Worm (Caenorhabditis elegans) whole organism, L3 larva: ENCODE measurements around the gene Y43F8B.7.

Source experiments
- R02D3.7 ChIP-seq: fragments of 150-350 bp; optimal IDR thresholded peaks from 2 replicates; lab custom pipeline; 2014; ENCODE audit warnings: missing biosample characterization, missing genetic modification characterization
- ZK546.5 ChIP-seq: sonication (generic microtip); optimal IDR thresholded peaks from 2 replicates; lab custom pipeline; 2017; ENCODE audit warnings: missing biosample characterization, missing genetic modification characterization
- aly-2 ChIP-seq: fragments of 150-350 bp; optimal IDR thresholded peaks from 2 replicates; lab custom pipeline; 2014; ENCODE audit warnings: missing biosample characterization, missing genetic modification characterization
- ceh-16 ChIP-seq: sonication (generic microtip); optimal IDR thresholded peaks from 2 replicates; lab custom pipeline; 2017; ENCODE audit warnings: missing biosample characterization, missing genetic modification characterization
- ceh-28 ChIP-seq: fragments of 150-350 bp; optimal IDR thresholded peaks from 2 replicates; lab custom pipeline; 2014; ENCODE audit warnings: missing biosample characterization, missing genetic modification reagents, missing genetic modification characterization
- ceh-82 ChIP-seq: fragments of 150-350 bp; optimal IDR thresholded peaks from 2 replicates; lab custom pipeline; 2014; ENCODE audit warnings: missing biosample characterization, missing genetic modification characterization
- daf-12 ChIP-seq: fragments of 150-350 bp; optimal IDR thresholded peaks from 2 replicates; lab custom pipeline; 2014; ENCODE audit warnings: missing biosample characterization, missing genetic modification reagents, missing genetic modification characterization
- egl-27 ChIP-seq: sonication (generic microtip); optimal IDR thresholded peaks from 4 replicates; lab custom pipeline; 2017; ENCODE audit warnings: missing biosample characterization, missing genetic modification reagents, missing genetic modification characterization
- elt-1 ChIP-seq: fragments of 150-350 bp; optimal IDR thresholded peaks from 2 replicates; lab custom pipeline; 2014; ENCODE audit warnings: missing biosample characterization, missing genetic modification characterization
- elt-2 ChIP-seq: sonication (generic microtip); optimal IDR thresholded peaks from 2 replicates; lab custom pipeline; 2016; ENCODE audit warnings: missing genetic modification reagents, mild to moderate bottlenecking, missing genetic modification characterization, missing compliant biosample characterization
- elt-3 ChIP-seq, 3 experiments: fragments of 150-350 bp in 1 of 3; sonication (generic microtip) in 2 of 3; optimal IDR thresholded peaks; 2 replicates in 2 of 3; 4 replicates in 1 of 3; lab custom pipeline; 2014 to 2017; ENCODE audit warnings: missing biosample characterization in 3 of 3, missing genetic modification characterization in 3 of 3
- eor-1 ChIP-seq, 2 experiments: fragments of 150-350 bp; optimal IDR thresholded peaks; 2 replicates each; lab custom pipeline; 2014 to 2018; ENCODE audit warnings: missing biosample characterization in 2 of 2, missing genetic modification characterization in 2 of 2
- fkh-10 ChIP-seq: sonication (generic microtip); optimal IDR thresholded peaks from 2 replicates; lab custom pipeline; 2017; ENCODE audit warnings: missing biosample characterization, missing genetic modification reagents, missing genetic modification characterization
- fkh-2 ChIP-seq: fragments of 150-350 bp; optimal IDR thresholded peaks from 2 replicates; lab custom pipeline; 2014; ENCODE audit warnings: missing biosample characterization, missing genetic modification reagents, missing genetic modification characterization
- fos-1 ChIP-seq: fragments of 150-350 bp; optimal IDR thresholded peaks from 2 replicates; lab custom pipeline; 2014; ENCODE audit warnings: missing biosample characterization, missing genetic modification characterization
- hmg-11 ChIP-seq: sonication (generic microtip); optimal IDR thresholded peaks from 2 replicates; lab custom pipeline; 2016; ENCODE audit warnings: missing genetic modification characterization, missing compliant biosample characterization
- jun-1 ChIP-seq: fragments of 150-350 bp; optimal IDR thresholded peaks from 2 replicates; lab custom pipeline; 2014; ENCODE audit warnings: missing biosample characterization, missing genetic modification reagents, missing genetic modification characterization
- lin-39 ChIP-seq: fragments of 150-350 bp; optimal IDR thresholded peaks from 2 replicates; lab custom pipeline; 2018; ENCODE audit warnings: missing biosample characterization, missing genetic modification reagents, missing genetic modification characterization
- mdl-1 ChIP-seq: fragments of 150-350 bp; optimal IDR thresholded peaks from 2 replicates; lab custom pipeline; 2014; ENCODE audit warnings: missing biosample characterization, missing genetic modification characterization
- nfya-1 ChIP-seq: sonication (generic microtip); optimal IDR thresholded peaks from 2 replicates; lab custom pipeline; 2017; ENCODE audit warnings: missing genetic modification characterization, mild to moderate bottlenecking, missing compliant biosample characterization, antibody characterized with exemption, moderate library complexity; ENCODE audit not compliant: insufficient read depth
- nhr-11 ChIP-seq: fragments of 150-350 bp; optimal IDR thresholded peaks from 2 replicates; lab custom pipeline; 2014; ENCODE audit warnings: missing biosample characterization, missing genetic modification characterization
- nhr-12 ChIP-seq: fragments of 150-350 bp; optimal IDR thresholded peaks from 2 replicates; lab custom pipeline; 2014; ENCODE audit warnings: missing biosample characterization, missing genetic modification characterization
- nhr-23 ChIP-seq: fragments of 150-350 bp; optimal IDR thresholded peaks from 2 replicates; lab custom pipeline; 2014; ENCODE audit warnings: missing biosample characterization, missing genetic modification reagents, missing genetic modification characterization
- nhr-237 ChIP-seq: fragments of 150-350 bp; optimal IDR thresholded peaks from 2 replicates; lab custom pipeline; 2014; ENCODE audit warnings: missing biosample characterization, missing genetic modification characterization
- nhr-25 ChIP-seq: sonication (generic microtip); optimal IDR thresholded peaks from 2 replicates; lab custom pipeline; 2017; ENCODE audit warnings: missing biosample characterization, missing genetic modification characterization
- nhr-28 ChIP-seq: fragments of 150-350 bp; optimal IDR thresholded peaks from 2 replicates; lab custom pipeline; 2014; ENCODE audit warnings: missing biosample characterization, missing genetic modification characterization
- nhr-76 ChIP-seq: fragments of 150-350 bp; sonication (generic microtip); optimal IDR thresholded peaks from 5 replicates; lab custom pipeline; 2014; ENCODE audit warnings: missing biosample characterization, missing genetic modification characterization
- nhr-77 ChIP-seq: fragments of 150-350 bp; optimal IDR thresholded peaks from 2 replicates; lab custom pipeline; 2014; ENCODE audit warnings: missing biosample characterization, missing genetic modification characterization
- sea-2 ChIP-seq: fragments of 150-350 bp; sonication (generic microtip); optimal IDR thresholded peaks from 4 replicates; lab custom pipeline; 2014; ENCODE audit warnings: missing biosample characterization, missing genetic modification reagents, missing genetic modification characterization
- skn-1 ChIP-seq: fragments of 150-350 bp; optimal IDR thresholded peaks from 2 replicates; lab custom pipeline; 2014; ENCODE audit warnings: missing biosample characterization, missing genetic modification characterization
- snpc-4 ChIP-seq: fragments of 150-350 bp; optimal IDR thresholded peaks from 2 replicates; lab custom pipeline; 2014; ENCODE audit warnings: missing biosample characterization, missing genetic modification characterization
- tbx-2 ChIP-seq: sonication (generic microtip); optimal IDR thresholded peaks from 2 replicates; lab custom pipeline; 2016; ENCODE audit warnings: mild to moderate bottlenecking, missing genetic modification characterization, missing compliant biosample characterization
- unc-39 ChIP-seq: sonication (generic microtip); optimal IDR thresholded peaks from 4 replicates; lab custom pipeline; 2017; ENCODE audit warnings: missing biosample characterization, missing genetic modification characterization
- unc-62 ChIP-seq: fragments of 150-350 bp; sonication (generic microtip); optimal IDR thresholded peaks from 4 replicates; lab custom pipeline; 2014; ENCODE audit warnings: missing biosample characterization, missing genetic modification reagents, missing genetic modification characterization
- zag-1 ChIP-seq: fragments of 150-350 bp; optimal IDR thresholded peaks from 2 replicates; lab custom pipeline; 2014; ENCODE audit warnings: missing biosample characterization, missing genetic modification characterization
- ztf-4 ChIP-seq: fragments of 150-350 bp; optimal IDR thresholded peaks from 2 replicates; lab custom pipeline; 2014; ENCODE audit warnings: missing biosample characterization, missing genetic modification characterization

The Y43F8B.7 gene

ce11 chrV:19497087-19497486 lies 6.5 kb downstream of the Y43F8B.7 start:
- TF ChIP-seq nhr-237 (tag; lab: Kevin White, UChicago) (no peak), fkh-2 (tag; lab: Kevin White, UChicago) (no peak), snpc-4 (no peak), fos-1 (tag; lab: Kevin White, UChicago) (no peak), egl-27 (no peak), fkh-10 (GFP tag; lab: Kevin White, UChicago) (no peak), R02D3.7 (tag; lab: Kevin White, UChicago) (no peak), elt-1 (tag; lab: Kevin White, UChicago) (no peak), skn-1 (no peak), unc-39 (no peak), ceh-16 (no peak), nhr-12 (no peak), unc-62 (GFP tag; lab: Kevin White, UChicago) (no peak)

- TF ChIP-seq lin-39 (tag; lab: Kevin White, UChicago) (no peak), ceh-82 (tag; lab: Kevin White, UChicago) (no peak), R02D3.7 (tag; lab: Kevin White, UChicago) (no peak), eor-1 (tag; optimal IDR thresholded peaks at IDR 0.05; lab: Kevin White, UChicago) (no peak), elt-2 (no peak), sea-2 (no peak)
Measured at ce11 chrV:19501389-19501788, 10.8 kb downstream of the Y43F8B.7 start.

DNA sequence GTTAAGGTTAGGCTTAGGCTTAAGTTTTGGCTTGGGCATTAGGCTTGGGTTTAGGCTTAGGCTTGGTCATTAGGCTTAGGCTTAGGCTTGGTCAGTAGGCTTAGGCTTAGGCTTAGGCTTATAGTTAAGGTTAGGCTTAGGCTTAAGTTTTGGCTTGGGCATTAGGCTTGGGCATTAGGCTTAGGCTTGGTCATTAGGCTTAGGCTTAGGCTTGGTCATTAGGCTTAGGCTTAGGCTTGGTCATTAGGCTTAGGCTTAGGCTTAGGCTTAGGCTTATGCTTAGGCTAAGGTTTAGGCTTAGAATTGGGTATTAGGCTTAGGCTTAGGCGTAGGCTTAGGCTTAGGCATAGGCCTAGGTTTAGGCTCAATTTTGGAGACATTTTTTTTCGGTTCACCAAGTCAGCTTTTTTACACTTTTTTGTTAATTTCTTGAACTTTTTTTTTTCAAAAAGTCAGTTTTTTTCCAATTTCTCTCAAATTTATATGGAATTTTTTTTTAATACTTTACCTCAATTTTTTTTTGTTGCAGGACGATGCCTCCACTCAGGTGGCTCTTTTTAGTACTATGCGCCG lies 12.1 kb downstream of the Y43F8B.7 start, which contains the start of gene Y43F8B.3:
TSS of gene Y43F8B.3 (plus strand) at position 523 of the 573 bp plus-strand sequence.
- TF ChIP-seq nhr-11 (no peak), nhr-76 (no peak), daf-12 (tag; lab: Kevin White, UChicago) (no peak), zag-1 (tag; lab: Kevin White, UChicago) (no peak), tbx-2 (no peak), aly-2 (tag; lab: Kevin White, UChicago) (no peak), hmg-11 (no peak), elt-1 (tag; lab: Kevin White, UChicago) (no peak), ceh-28 (tag; lab: Kevin White, UChicago) (no peak), eor-1 (tag; optimal IDR thresholded peaks at IDR 0.05; lab: Kevin White, UChicago) (no peak), nhr-28 (no peak)

DNA sequence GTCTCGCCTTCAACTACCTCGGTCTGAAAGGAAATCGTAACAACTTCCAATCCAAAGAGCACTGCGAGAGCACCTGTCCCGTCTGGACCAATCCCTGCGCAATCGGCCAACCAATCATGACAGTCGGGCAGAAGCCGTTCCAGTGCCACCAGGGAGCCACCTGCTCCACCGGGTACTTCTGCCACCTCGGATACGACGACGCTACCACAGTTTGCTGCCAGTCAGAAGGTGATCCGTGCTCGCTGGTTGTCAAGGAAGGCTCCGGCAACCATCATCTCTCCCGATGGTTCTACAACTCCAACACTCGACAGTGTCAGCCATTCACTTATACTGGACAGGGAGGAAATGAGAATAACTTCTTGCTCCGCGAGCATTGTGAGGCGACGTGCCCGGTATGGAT lies 18.5 kb downstream of the Y43F8B.7 start:
- no peak for TF ChIP-seq elt-3 (tag; optimal IDR thresholded peaks at IDR 0.05; lab: Kevin White, UChicago)
- no peak for TF ChIP-seq sea-2
- no peak for TF ChIP-seq skn-1
- no peak for TF ChIP-seq nhr-11
- TF ChIP-seq ZK546.5, result no peak
- TF ChIP-seq fkh-2 (tag; lab: Kevin White, UChicago), result no peak
- TF ChIP-seq fos-1 (tag; lab: Kevin White, UChicago), result no peak
- TF ChIP-seq nhr-25, result no peak
- TF ChIP-seq elt-1 (tag; lab: Kevin White, UChicago), result no peak
- no peak for TF ChIP-seq fkh-10 (GFP tag; lab: Kevin White, UChicago)
- no peak for TF ChIP-seq aly-2 (tag; lab: Kevin White, UChicago)
- no peak for TF ChIP-seq nfya-1 (tag; lab: Kevin White, UChicago)
- TF ChIP-seq nhr-76, result no peak
- no peak for TF ChIP-seq elt-2
- TF ChIP-seq mdl-1 (tag; lab: Kevin White, UChicago), result no peak
- TF ChIP-seq jun-1 (tag; lab: Kevin White, UChicago), result no peak
- TF ChIP-seq nhr-28, result no peak
- TF ChIP-seq ztf-4 (tag; lab: Kevin White, UChicago), result no peak
- TF ChIP-seq egl-27, result no peak

ce11 chrV:19510352-19510751 lies 19.8 kb downstream of the Y43F8B.7 start:
- TF ChIP-seq sea-2 (no peak), nhr-77 (no peak), nhr-23 (tag; lab: Kevin White, UChicago) (no peak), ZK546.5 (no peak)
